Worm (Caenorhabditis elegans): Measurements from ENCODE around the gene nspe-8.

ce11 chrII:12666042-12666441, 44.3 kb upstream of the nspe-8 start:
- TF ChIP-seq flt-1 (GFP tag; IDR thresholded peaks at IDR 0.05), result no peak
- TF ChIP-seq ztf-29 (GFP tag; IDR thresholded peaks at IDR 0.05), result no peak
- no peak for TF ChIP-seq med-1 (GFP tag; optimal IDR thresholded peaks at IDR 0.05; ENCODE audit: insufficient read depth)
- no peak for TF ChIP-seq tab-1 (GFP tag; IDR thresholded peaks at IDR 0.05)
- TF ChIP-seq ztf-23 (GFP tag; IDR thresholded peaks at IDR 0.05), result no peak
- no peak for TF ChIP-seq T22C8.4 (GFP tag; IDR thresholded peaks at IDR 0.05)
- TF ChIP-seq cog-1 (tag; optimal IDR thresholded peaks at IDR 0.05), result no peak

All from whole organism, midembryonic.